Fruit fly (Drosophila melanogaster) whole organism, adult: ENCODE measurements around the gene Ptx1.

Source experiments
- CG12768 ChIP-seq: fragments of 200-800 bp; sonication (Bioruptor generic); optimal IDR thresholded peaks from 2 replicates; lab custom pipeline; 2017; ENCODE audit warnings: missing biosample characterization, missing genetic modification characterization, mild to moderate bottlenecking, moderate library complexity, missing genetic modification reagents
- CG14711 ChIP-seq: fragments of 200-800 bp; sonication (Bioruptor generic); optimal IDR thresholded peaks from 2 replicates; lab custom pipeline; 2018; ENCODE audit warnings: missing biosample characterization, mild to moderate bottlenecking, missing genetic modification characterization, moderate library complexity
- CG1620 ChIP-seq: fragments of 200-800 bp; sonication (Bioruptor generic); optimal IDR thresholded peaks from 2 replicates; lab custom pipeline; 2016; ENCODE audit warnings: missing biosample characterization, missing genetic modification characterization
- CG5204 ChIP-seq: fragments of 200-800 bp; sonication (Bioruptor generic); optimal IDR thresholded peaks from 2 replicates; lab custom pipeline; 2016; ENCODE audit warnings: missing biosample characterization, missing genetic modification characterization
- CG7045 ChIP-seq: fragments of 200-800 bp; sonication (Bioruptor generic); optimal IDR thresholded peaks from 2 replicates; lab custom pipeline; 2017; ENCODE audit warnings: missing biosample characterization, mild to moderate bottlenecking, missing genetic modification characterization
- CG7101 ChIP-seq: fragments of 200-800 bp; sonication (Bioruptor generic); optimal IDR thresholded peaks from 2 replicates; lab custom pipeline; 2018; ENCODE audit warnings: missing biosample characterization, mild to moderate bottlenecking, missing genetic modification characterization, moderate library complexity
- Crg-1 ChIP-seq: fragments of 200-800 bp; sonication (Bioruptor generic); optimal IDR thresholded peaks from 2 replicates; lab custom pipeline; 2016; ENCODE audit warnings: missing biosample characterization, missing genetic modification characterization
- cic ChIP-seq: fragments of 200-800 bp; sonication (Bioruptor generic); optimal IDR thresholded peaks from 2 replicates; lab custom pipeline; 2017; ENCODE audit warnings: missing biosample characterization, mild to moderate bottlenecking, missing genetic modification characterization, moderate library complexity
- cnc ChIP-seq, 2 experiments: fragments of >200 bp; optimal IDR thresholded peaks; 2 replicates each; lab custom pipeline; 2017
- kay ChIP-seq: fragments of 200-800 bp; sonication (Bioruptor generic); peaks from one replicate; lab custom pipeline; 2016; ENCODE audit warnings: missing biosample characterization, missing genetic modification characterization, borderline replicate concordance
- pad ChIP-seq: fragments of 200-800 bp; sonication (Bioruptor generic); optimal IDR thresholded peaks from 3 replicates; lab custom pipeline; 2017; ENCODE audit warnings: missing biosample characterization, missing genetic modification characterization, mild to moderate bottlenecking, moderate library complexity, missing genetic modification reagents

- no peak for TF ChIP-seq cic
- TF ChIP-seq pad (GFP tag; lab: Kevin White, UChicago): no peak
- TF ChIP-seq kay (GFP tag; lab: Kevin White, UChicago): no peak
- no peak for TF ChIP-seq CG14711
- TF ChIP-seq CG7101 (tag; lab: Kevin White, UChicago): no peak
- TF ChIP-seq Crg-1 (GFP tag; lab: Kevin White, UChicago): no peak
- no peak for TF ChIP-seq CG5204 (GFP tag; lab: Kevin White, UChicago)
- no peak for TF ChIP-seq cnc (optimal IDR thresholded peaks at IDR 0.05; lab: Kevin White, UChicago)
- no peak for TF ChIP-seq CG1620 (GFP tag; lab: Kevin White, UChicago)
- TF ChIP-seq CG12768: no peak
- TF ChIP-seq CG7045 (GFP tag; lab: Kevin White, UChicago): no peak
Measured at dm6 chr3R:30936407-30936806, 23.9 kb downstream of the Ptx1 start, which contains the start of gene CG15549.
